Worm (Caenorhabditis elegans) whole organism, early embryonic: ENCODE data around the gene cut-5.

Experiments used
- B0310.2 ChIP-seq: sonication (generic microtip); optimal IDR thresholded peaks from 2 replicates; lab custom pipeline; 2016; ENCODE audit warnings: mild to moderate bottlenecking, missing genetic modification characterization, missing compliant biosample characterization
- F13C5.2 ChIP-seq: sonication (generic microtip); optimal IDR thresholded peaks from 2 replicates; lab custom pipeline; 2017; ENCODE audit warnings: mild to moderate bottlenecking, missing genetic modification characterization, inconsistent platforms, missing compliant biosample characterization
- aly-1 ChIP-seq: sonication (generic microtip); optimal IDR thresholded peaks from 2 replicates; lab custom pipeline; 2016; ENCODE audit warnings: missing genetic modification characterization, missing compliant biosample characterization
- ama-1 ChIP-seq: fragments of 150-350 bp; optimal IDR thresholded peaks from 2 replicates; lab custom pipeline; 2014
- ceh-13 ChIP-seq: fragments of 200-800 bp; sonication (Bioruptor generic); optimal IDR thresholded peaks from 2 replicates; lab custom pipeline; 2018; ENCODE audit warnings: mild to moderate bottlenecking, missing genetic modification characterization, missing compliant biosample characterization
- ceh-36 ChIP-seq: sonication (generic microtip); optimal IDR thresholded peaks from 2 replicates; lab custom pipeline; 2016; ENCODE audit warnings: missing genetic modification characterization, inconsistent platforms, missing compliant biosample characterization
- flt-1 ChIP-seq: fragments of 200-800 bp; sonication (Bioruptor generic); IDR thresholded peaks from 2 replicates; pipeline ENCODE4 v1.3.6; 2022; ENCODE audit warnings: missing genetic modification characterization, missing compliant biosample characterization
- hmbx-1 ChIP-seq: sonication (generic microtip); optimal IDR thresholded peaks from 2 replicates; lab custom pipeline; 2016; ENCODE audit warnings: mild to moderate bottlenecking, missing genetic modification characterization, missing compliant biosample characterization
- sea-1 ChIP-seq: fragments of 200-800 bp; sonication (Bioruptor generic); conservative IDR thresholded peaks from 2 replicates; pipeline ENCODE4 v1.3.6; 2022; ENCODE audit warnings: missing genetic modification characterization, missing compliant biosample characterization
- tbx-11 ChIP-seq: fragments of 200-800 bp; sonication (Bioruptor generic); IDR thresholded peaks from 2 replicates; pipeline ENCODE4 v1.3.6; 2022; ENCODE audit warnings: missing genetic modification characterization, missing compliant biosample characterization
- tbx-37 ChIP-seq: fragments of 200-800 bp; sonication (Bioruptor generic); conservative IDR thresholded peaks from 2 replicates; pipeline ENCODE4 v1.3.6; 2022; ENCODE audit warnings: missing genetic modification reagents, missing genetic modification characterization, missing compliant biosample characterization

ce11 chrX:10319653-10320052 lies 18.3 kb downstream of the cut-5 start:
- no peak for TF ChIP-seq ama-1
- no peak for TF ChIP-seq hmbx-1 (tag; lab: Kevin White, UChicago)
- TF ChIP-seq sea-1 (GFP tag; lab: Robert Waterston, UW) = no peak
- TF ChIP-seq flt-1 (GFP tag; lab: Robert Waterston, UW) = no peak
- TF ChIP-seq aly-1 (tag; lab: Kevin White, UChicago) = no peak
- no peak for TF ChIP-seq F13C5.2 (tag; lab: Kevin White, UChicago)
- TF ChIP-seq ceh-13 (GFP tag; lab: Kevin White, UChicago) = no peak
- no peak for TF ChIP-seq B0310.2 (tag; lab: Kevin White, UChicago)
- TF ChIP-seq ceh-36 (tag; lab: Kevin White, UChicago) = no peak
- TF ChIP-seq tbx-11 (GFP tag; lab: Robert Waterston, UW) = no peak
- TF ChIP-seq tbx-37 (GFP tag; lab: Robert Waterston, UW) = no peak
